Fruit fly (Drosophila melanogaster) whole organism, prepupa: ENCODE data around the gene defl.

Experiments used
- CG10669 ChIP-seq: fragments of 200-800 bp; sonication (Bioruptor generic); optimal IDR thresholded peaks from 3 replicates; lab custom pipeline; 2018; ENCODE audit warnings: missing biosample characterization, mild to moderate bottlenecking, missing genetic modification characterization, moderate library complexity
- CG11294 ChIP-seq: fragments of 200-800 bp; sonication (Bioruptor generic); IDR thresholded peaks from 2 replicates; pipeline ENCODE4 v1.3.6; 2022; ENCODE audit warnings: missing biosample characterization, missing genetic modification characterization
- CG11762 ChIP-seq: fragments of 200-800 bp; sonication (Bioruptor generic); optimal IDR thresholded peaks from 3 replicates; lab custom pipeline; 2016; ENCODE audit warnings: missing biosample characterization, missing genetic modification characterization; ENCODE audit not compliant: insufficient read depth
- CG15336 ChIP-seq: fragments of 200-800 bp; sonication (Bioruptor generic); IDR thresholded peaks from 2 replicates; pipeline ENCODE4 v1.3.6; 2022; ENCODE audit warnings: missing biosample characterization, missing genetic modification characterization
- CG1621 ChIP-seq: fragments of 200-800 bp; sonication (Bioruptor generic); optimal IDR thresholded peaks from 3 replicates; lab custom pipeline; 2018; ENCODE audit warnings: missing biosample characterization, mild to moderate bottlenecking, missing genetic modification characterization
- CG3032 ChIP-seq: fragments of 200-800 bp; optimal IDR thresholded peaks from 2 replicates; lab custom pipeline; 2019; ENCODE audit warnings: missing biosample characterization, mild to moderate bottlenecking, missing genetic modification characterization, moderate library complexity
- CG32006 ChIP-seq: fragments of 200-800 bp; sonication (Bioruptor generic); optimal IDR thresholded peaks from 3 replicates; lab custom pipeline; 2017; ENCODE audit warnings: missing biosample characterization, mild to moderate bottlenecking, missing genetic modification characterization
- CG3919 ChIP-seq: fragments of 200-800 bp; sonication (Bioruptor generic); optimal IDR thresholded peaks from 3 replicates; lab custom pipeline; 2016; ENCODE audit warnings: missing biosample characterization, missing genetic modification characterization
- CG4318 ChIP-seq: fragments of 200-800 bp; sonication (Bioruptor generic); optimal IDR thresholded peaks from 3 replicates; lab custom pipeline; 2017; ENCODE audit warnings: missing biosample characterization, mild to moderate bottlenecking, missing genetic modification characterization
- CG6163 ChIP-seq: fragments of 200-800 bp; sonication (Bioruptor generic); IDR thresholded peaks from 3 replicates; pipeline ENCODE4 v1.3.6; 2022; ENCODE audit warnings: missing biosample characterization, missing genetic modification characterization
- CG6276 ChIP-seq: fragments of 200-800 bp; sonication (Bioruptor generic); optimal IDR thresholded peaks from 2 replicates; lab custom pipeline; 2017; ENCODE audit warnings: missing biosample characterization, mild to moderate bottlenecking, missing genetic modification characterization
- CG7368 ChIP-seq: fragments of 200-800 bp; sonication (Bioruptor generic); optimal IDR thresholded peaks from 3 replicates; lab custom pipeline; 2016; ENCODE audit warnings: missing biosample characterization, missing genetic modification characterization
- CG8119 ChIP-seq: fragments of 200-800 bp; sonication (Bioruptor generic); IDR thresholded peaks from 3 replicates; pipeline ENCODE4 v1.3.6; 2022; ENCODE audit warnings: missing biosample characterization, missing genetic modification characterization
- CG8632 ChIP-seq: fragments of 200-800 bp; sonication (Bioruptor generic); optimal IDR thresholded peaks from 3 replicates; lab custom pipeline; 2016; ENCODE audit warnings: missing biosample characterization, missing genetic modification characterization
- CG9139 ChIP-seq: fragments of 200-800 bp; sonication (Bioruptor generic); optimal IDR thresholded peaks from 3 replicates; lab custom pipeline; 2017; ENCODE audit warnings: missing biosample characterization, mild to moderate bottlenecking, missing genetic modification characterization
- Eip78C ChIP-seq: fragments of 200-800 bp; sonication (Bioruptor generic); peaks from one replicate; lab custom pipeline; 2016; ENCODE audit warnings: missing biosample characterization, missing genetic modification characterization
- Ets96B ChIP-seq: fragments of 200-800 bp; optimal IDR thresholded peaks from 2 replicates; lab custom pipeline; 2019; ENCODE audit warnings: missing biosample characterization, mild to moderate bottlenecking, missing genetic modification characterization, moderate library complexity
- Hr39 ChIP-seq: fragments of 200-800 bp; sonication (Bioruptor generic); optimal IDR thresholded peaks from 2 replicates; lab custom pipeline; 2016; ENCODE audit warnings: missing biosample characterization, missing genetic modification characterization
- Hr4 ChIP-seq: fragments of 200-800 bp; sonication (Bioruptor generic); optimal IDR thresholded peaks from 3 replicates; lab custom pipeline; 2016; ENCODE audit warnings: missing biosample characterization, missing genetic modification characterization
- achi ChIP-seq: fragments of 200-800 bp; sonication (Bioruptor generic); optimal IDR thresholded peaks from 3 replicates; lab custom pipeline; 2016; ENCODE audit warnings: missing biosample characterization, missing genetic modification characterization
- acj6 ChIP-seq: fragments of 200-800 bp; sonication (Bioruptor generic); optimal IDR thresholded peaks from 3 replicates; lab custom pipeline; 2016; ENCODE audit warnings: missing biosample characterization, missing genetic modification characterization
- dac ChIP-seq: fragments of 200-800 bp; sonication (Bioruptor generic); optimal IDR thresholded peaks from 2 replicates; lab custom pipeline; 2017; ENCODE audit warnings: missing biosample characterization, mild to moderate bottlenecking, missing genetic modification characterization
- dsx ChIP-seq: fragments of 200-800 bp; optimal IDR thresholded peaks from 3 replicates; lab custom pipeline; 2019; ENCODE audit warnings: missing biosample characterization, mild to moderate bottlenecking, missing genetic modification characterization, moderate library complexity; ENCODE audit not compliant: poor library complexity, severe bottlenecking
- eg ChIP-seq: fragments of 200-800 bp; sonication (Bioruptor generic); IDR thresholded peaks from 3 replicates; pipeline ENCODE4 v1.3.6; 2022; ENCODE audit warnings: missing biosample characterization, missing genetic modification characterization
- esn ChIP-seq: fragments of 200-800 bp; sonication (Bioruptor generic); optimal IDR thresholded peaks from 2 replicates; lab custom pipeline; 2016; ENCODE audit warnings: missing biosample characterization, mild to moderate bottlenecking, missing genetic modification characterization, moderate library complexity
- fd85E ChIP-seq: fragments of 200-800 bp; sonication (Bioruptor generic); optimal IDR thresholded peaks from 3 replicates; lab custom pipeline; 2016; ENCODE audit warnings: missing biosample characterization, missing genetic modification characterization
- lz ChIP-seq: fragments of 200-800 bp; sonication (Bioruptor generic); optimal IDR thresholded peaks from 3 replicates; lab custom pipeline; 2016; ENCODE audit warnings: missing biosample characterization, missing genetic modification characterization
- net ChIP-seq: fragments of 200-800 bp; sonication (Bioruptor generic); optimal IDR thresholded peaks from 3 replicates; lab custom pipeline; 2016; ENCODE audit warnings: missing biosample characterization, missing genetic modification characterization
- salr ChIP-seq, 2 experiments: fragments of 200-800 bp; sonication (Bioruptor generic); optimal IDR thresholded peaks; 3 replicates each; lab custom pipeline; 2016 to 2018; ENCODE audit warnings: missing biosample characterization in 2 of 2, missing genetic modification characterization in 2 of 2, mild to moderate bottlenecking in 1 of 2
- spab ChIP-seq: fragments of 200-800 bp; sonication (Bioruptor generic); optimal IDR thresholded peaks from 2 replicates; lab custom pipeline; 2017; ENCODE audit warnings: missing biosample characterization, mild to moderate bottlenecking, missing genetic modification characterization, missing genetic modification reagents
- svp ChIP-seq: fragments of 200-800 bp; sonication (Bioruptor generic); peaks from one replicate; lab custom pipeline; 2016; ENCODE audit warnings: missing biosample characterization, missing genetic modification characterization
- vri ChIP-seq: fragments of 200-800 bp; sonication (Bioruptor generic); optimal IDR thresholded peaks from 3 replicates; lab custom pipeline; 2016; ENCODE audit warnings: missing biosample characterization, mild to moderate bottlenecking, missing genetic modification characterization

defl gene

dm6 chr3L:9678007-9678497 is 45.2 kb upstream of the defl start (continued):
- TF ChIP-seq CG9139 (GFP tag; lab: Kevin White, UChicago) (no peak), dac (GFP tag; lab: Kevin White, UChicago) (no peak), salr (GFP tag; optimal IDR thresholded peaks at IDR 0.05; lab: Kevin White, UChicago) (peak in 1 of 2 experiments; percentile 21), lz (GFP tag; lab: Kevin White, UChicago) (peak; percentile 41), CG6276 (no peak), achi (GFP tag; lab: Kevin White, UChicago) (peak; percentile 4), CG32006 (GFP tag; lab: Kevin White, UChicago) (no peak), Ets96B (tag; lab: Kevin White, UChicago) (peak; percentile 23), CG10669 (GFP tag; lab: Kevin White, UChicago) (no peak), net (GFP tag; lab: Kevin White, UChicago) (peak; percentile 60), spab (GFP tag; lab: Kevin White, UChicago) (peak; percentile 19), Eip78C (GFP tag; lab: Kevin White, UChicago) (peak; percentile 87), eg (GFP tag; lab: Robert Waterston, UW) (no peak), CG1621 (tag; lab: Kevin White, UChicago) (no peak), vri (GFP tag; lab: Kevin White, UChicago) (peak; percentile 59), CG11294 (GFP tag; lab: Robert Waterston, UW) (no peak), CG4318 (GFP tag; lab: Kevin White, UChicago) (peak; percentile 32), CG7368 (GFP tag; lab: Kevin White, UChicago) (no peak)

dm6 chr3L:9678994-9679393 is 44.2 kb upstream of the defl start, which contains the start of the genes fry and CG16717:
fry (minus strand) TSS chr3L:9679103.
CG16717 (plus strand) TSS chr3L:9679201.
- TF ChIP-seq CG10669 (GFP tag; lab: Kevin White, UChicago) (no peak), CG8632 (GFP tag; lab: Kevin White, UChicago) (no peak), Ets96B (tag; lab: Kevin White, UChicago) (no peak), Hr4 (GFP tag; lab: Kevin White, UChicago) (no peak), CG3032 (tag; lab: Kevin White, UChicago) (no peak), esn (GFP tag; lab: Kevin White, UChicago) (no peak), svp (no peak), CG1621 (tag; lab: Kevin White, UChicago) (no peak), vri (GFP tag; lab: Kevin White, UChicago) (peak; percentile 47), Eip78C (GFP tag; lab: Kevin White, UChicago) (peak; percentile 7)
- TF ChIP-seq, all 60 proteins: peak for 2

- TF ChIP-seq acj6 (GFP tag; lab: Kevin White, UChicago) (no peak), dsx (GFP tag; lab: Kevin White, UChicago) (no peak), CG8119 (GFP tag; lab: Robert Waterston, UW) (no peak), CG15336 (GFP tag; lab: Robert Waterston, UW) (no peak), CG6163 (GFP tag; lab: Robert Waterston, UW) (no peak), svp (no peak), fd85E (GFP tag; lab: Kevin White, UChicago) (no peak)
- TF ChIP-seq, all 60 proteins: peak for 0
Observed at dm6 chr3L:9680968-9681367, 42.3 kb upstream of the defl start, which contains the start of gene alphaTub67C. alphaTub67C (plus strand) TSS chr3L:9681268.

- TF ChIP-seq CG11762 (no peak), CG3919 (GFP tag; lab: Kevin White, UChicago) (no peak), CG4318 (GFP tag; lab: Kevin White, UChicago) (no peak), Hr39 (no peak)
Observed at dm6 chr3L:9684871-9685270, 38.4 kb upstream of the defl start, which contains the start of gene CG16719. CG16719 (plus strand) TSS chr3L:9685171.

- no peak for TF ChIP-seq CG6276
- peak; percentile 95 for TF ChIP-seq svp
Observed at dm6 chr3L:9687536-9687935, 35.7 kb upstream of the defl start.
